Fruit fly (Drosophila melanogaster) whole organism, adult: ENCODE data around the gene EMC5.
A peak's percentile ranks its signal among the peaks of the same experiment; 100 is the strongest.

Experiments used
- CG11617 ChIP-seq: fragments of 200-800 bp; sonication (Bioruptor generic); optimal IDR thresholded peaks from 2 replicates; lab custom pipeline; 2017; ENCODE audit warnings: mild to moderate bottlenecking, missing biosample characterization, missing genetic modification reagents, missing genetic modification characterization
- CG12768 ChIP-seq: fragments of 200-800 bp; sonication (Bioruptor generic); optimal IDR thresholded peaks from 2 replicates; lab custom pipeline; 2017; ENCODE audit warnings: missing biosample characterization, missing genetic modification characterization, mild to moderate bottlenecking, moderate library complexity, missing genetic modification reagents
- CG14711 ChIP-seq: fragments of 200-800 bp; sonication (Bioruptor generic); optimal IDR thresholded peaks from 2 replicates; lab custom pipeline; 2018; ENCODE audit warnings: missing biosample characterization, mild to moderate bottlenecking, missing genetic modification characterization, moderate library complexity
- CG1620 ChIP-seq: fragments of 200-800 bp; sonication (Bioruptor generic); optimal IDR thresholded peaks from 2 replicates; lab custom pipeline; 2016; ENCODE audit warnings: missing biosample characterization, missing genetic modification characterization
- CG33017 ChIP-seq: fragments of 200-800 bp; sonication (Bioruptor generic); optimal IDR thresholded peaks from 2 replicates; lab custom pipeline; 2018; ENCODE audit warnings: missing biosample characterization, mild to moderate bottlenecking, missing genetic modification characterization, moderate library complexity
- CG5204 ChIP-seq: fragments of 200-800 bp; sonication (Bioruptor generic); optimal IDR thresholded peaks from 2 replicates; lab custom pipeline; 2016; ENCODE audit warnings: missing biosample characterization, missing genetic modification characterization
- CG7045 ChIP-seq: fragments of 200-800 bp; sonication (Bioruptor generic); optimal IDR thresholded peaks from 2 replicates; lab custom pipeline; 2017; ENCODE audit warnings: missing biosample characterization, mild to moderate bottlenecking, missing genetic modification characterization
- CG7101 ChIP-seq: fragments of 200-800 bp; sonication (Bioruptor generic); optimal IDR thresholded peaks from 2 replicates; lab custom pipeline; 2018; ENCODE audit warnings: missing biosample characterization, mild to moderate bottlenecking, missing genetic modification characterization, moderate library complexity
- Clk ChIP-seq: fragments of 200-800 bp; sonication (Bioruptor generic); optimal IDR thresholded peaks from 2 replicates; lab custom pipeline; 2017; ENCODE audit warnings: missing biosample characterization, missing genetic modification characterization
- Crg-1 ChIP-seq: fragments of 200-800 bp; sonication (Bioruptor generic); optimal IDR thresholded peaks from 2 replicates; lab custom pipeline; 2016; ENCODE audit warnings: missing biosample characterization, missing genetic modification characterization
- Hr96 ChIP-seq: fragments of 200-800 bp; sonication (Bioruptor generic); optimal IDR thresholded peaks from 2 replicates; lab custom pipeline; 2016; ENCODE audit warnings: missing biosample characterization, missing genetic modification characterization
- Mnt ChIP-seq: fragments of 200-800 bp; sonication (Bioruptor generic); optimal IDR thresholded peaks from 2 replicates; lab custom pipeline; 2016; ENCODE audit warnings: missing biosample characterization, mild to moderate bottlenecking, missing genetic modification characterization
- bab1 ChIP-seq: fragments of 200-800 bp; sonication (Bioruptor generic); optimal IDR thresholded peaks from 3 replicates; lab custom pipeline; 2019; ENCODE audit warnings: missing biosample characterization, mild to moderate bottlenecking, missing genetic modification characterization, moderate library complexity
- cic ChIP-seq: fragments of 200-800 bp; sonication (Bioruptor generic); optimal IDR thresholded peaks from 2 replicates; lab custom pipeline; 2017; ENCODE audit warnings: missing biosample characterization, mild to moderate bottlenecking, missing genetic modification characterization, moderate library complexity
- cnc ChIP-seq, 2 experiments: fragments of >200 bp; optimal IDR thresholded peaks; 2 replicates each; lab custom pipeline; 2017
- kay ChIP-seq: fragments of 200-800 bp; sonication (Bioruptor generic); peaks from one replicate; lab custom pipeline; 2016; ENCODE audit warnings: missing biosample characterization, missing genetic modification characterization, borderline replicate concordance
- ovo ChIP-seq: fragments of 200-800 bp; sonication (Bioruptor generic); optimal IDR thresholded peaks from 2 replicates; lab custom pipeline; 2016; ENCODE audit warnings: missing biosample characterization, missing genetic modification characterization
- pad ChIP-seq: fragments of 200-800 bp; sonication (Bioruptor generic); optimal IDR thresholded peaks from 3 replicates; lab custom pipeline; 2017; ENCODE audit warnings: missing biosample characterization, missing genetic modification characterization, mild to moderate bottlenecking, moderate library complexity, missing genetic modification reagents
- tj ChIP-seq: fragments of 200-800 bp; sonication (Bioruptor generic); optimal IDR thresholded peaks from 3 replicates; lab custom pipeline; 2017; ENCODE audit warnings: missing biosample characterization, mild to moderate bottlenecking, missing genetic modification characterization, moderate library complexity
- toe ChIP-seq: fragments of 200-800 bp; sonication (Bioruptor generic); optimal IDR thresholded peaks from 2 replicates; lab custom pipeline; 2016; ENCODE audit warnings: missing biosample characterization, missing genetic modification characterization

EMC5 gene

DNA sequence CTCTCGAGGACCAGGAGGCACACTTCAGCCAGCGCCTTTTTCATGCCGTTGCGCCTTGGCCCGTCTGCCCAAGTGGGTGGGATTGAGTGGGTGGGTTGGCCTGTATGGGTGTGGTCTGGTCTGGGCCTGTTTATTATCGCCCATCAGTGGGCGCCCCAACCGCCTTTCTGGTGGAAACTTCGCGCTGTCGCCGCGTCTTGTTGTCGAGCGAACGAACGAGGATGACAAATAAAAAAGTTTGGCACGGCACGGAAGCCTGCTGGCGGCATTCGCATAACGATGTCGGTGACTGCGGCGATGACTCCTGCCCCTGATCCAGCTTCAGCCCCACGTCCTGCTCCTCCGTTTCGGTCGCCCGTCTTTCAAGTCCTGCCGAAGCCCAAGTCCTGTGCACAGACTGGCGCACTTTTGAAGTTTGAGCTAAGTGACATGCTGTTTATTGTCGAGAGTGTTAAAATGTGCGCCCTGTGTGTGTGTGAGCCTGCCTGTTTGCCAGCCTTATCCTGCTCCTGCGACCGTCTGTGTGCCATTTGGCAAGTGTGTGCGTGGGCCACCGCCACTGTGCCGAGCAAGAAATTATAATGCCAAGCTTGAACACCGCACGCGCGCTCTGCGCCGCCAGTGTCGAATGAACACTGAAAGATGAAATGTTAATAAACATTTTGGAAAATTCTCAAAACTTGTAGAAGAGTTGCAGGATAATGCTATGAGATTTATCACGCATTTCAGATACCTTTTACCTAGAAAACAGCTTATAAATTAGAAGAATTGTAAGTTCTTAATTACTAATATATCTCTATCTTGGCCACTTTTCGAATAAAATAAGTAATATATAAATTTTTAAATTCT is 26.7 kb downstream of the EMC5 start:
- peak; percentile 41 for TF ChIP-seq toe (GFP tag; lab: Kevin White, UChicago)
- TF ChIP-seq pad (GFP tag; lab: Kevin White, UChicago) = no peak
- no peak for TF ChIP-seq kay (GFP tag; lab: Kevin White, UChicago)
- TF ChIP-seq CG11617 (GFP tag; lab: Kevin White, UChicago) = peak; percentile 30
- TF ChIP-seq CG1620 (GFP tag; lab: Kevin White, UChicago) = no peak
- peak; percentile 36 for TF ChIP-seq Clk (GFP tag; lab: Kevin White, UChicago)
- peak; percentile 68 for TF ChIP-seq CG12768 (GFP tag; lab: Kevin White, UChicago)
- no peak for TF ChIP-seq Crg-1 (GFP tag; lab: Kevin White, UChicago)
- TF ChIP-seq CG5204 (GFP tag; lab: Kevin White, UChicago) = peak; percentile 67
- TF ChIP-seq ovo (GFP tag; lab: Kevin White, UChicago) = no peak
- no peak for TF ChIP-seq cnc (optimal IDR thresholded peaks at IDR 0.05; lab: Kevin White, UChicago)
- peak; percentile 64 for TF ChIP-seq CG7045 (GFP tag; lab: Kevin White, UChicago)
- TF ChIP-seq CG33017 (tag; lab: Kevin White, UChicago) = peak; percentile 56
- peak; percentile 28 for TF ChIP-seq CG7101 (tag; lab: Kevin White, UChicago)

DNA sequence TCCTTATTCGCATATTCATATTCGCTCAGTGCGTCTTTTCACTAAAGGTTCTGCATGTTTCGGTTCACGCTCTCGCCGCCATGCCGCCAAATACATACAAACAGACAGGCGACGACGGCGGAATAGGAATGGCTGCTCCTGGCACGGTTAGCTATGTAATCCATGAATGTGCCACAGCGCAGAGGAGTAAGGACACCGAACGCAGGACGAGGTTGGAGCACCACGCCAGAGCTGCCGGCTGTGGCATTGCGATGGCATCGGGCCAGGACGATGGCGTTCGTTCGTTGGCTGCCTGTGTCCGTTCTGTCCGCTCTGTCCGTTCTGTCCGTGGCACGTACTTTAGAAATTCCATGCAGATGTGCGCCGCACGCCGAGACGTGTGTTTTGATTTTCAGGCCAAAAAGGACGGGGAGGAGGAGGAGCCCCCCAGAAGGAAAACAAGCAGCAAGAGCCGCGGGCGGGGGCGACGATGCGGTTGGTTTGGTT is 27.4 kb downstream of the EMC5 start:
- TF ChIP-seq CG1620 (GFP tag; lab: Kevin White, UChicago) (no peak), CG7045 (GFP tag; lab: Kevin White, UChicago) (no peak), CG7101 (tag; lab: Kevin White, UChicago) (no peak), Clk (GFP tag; lab: Kevin White, UChicago) (no peak)

DNA sequence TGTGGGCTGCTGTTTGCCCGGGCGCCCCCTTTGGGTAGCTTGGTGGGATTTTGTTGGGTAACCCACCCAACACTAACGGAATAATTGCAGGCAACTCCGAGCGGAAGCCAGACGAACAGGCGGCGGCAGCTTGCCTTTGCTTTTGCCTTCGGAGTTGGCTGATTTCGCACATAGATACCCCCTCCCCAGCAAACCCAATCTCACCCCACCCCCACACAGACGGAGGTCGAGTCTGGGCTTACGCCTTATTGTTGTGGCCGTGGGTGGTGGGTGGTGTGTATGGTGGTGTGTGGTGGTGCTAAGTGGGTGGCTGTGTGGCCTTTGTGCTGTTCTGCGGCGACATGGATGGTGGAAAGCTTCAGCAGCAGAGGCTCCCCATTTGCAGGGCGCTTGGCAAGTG is 28.1 kb downstream of the EMC5 start:
- TF ChIP-seq cnc (optimal IDR thresholded peaks at IDR 0.05; lab: Kevin White, UChicago) (no peak), Clk (GFP tag; lab: Kevin White, UChicago) (no peak), kay (GFP tag; lab: Kevin White, UChicago) (no peak), CG1620 (GFP tag; lab: Kevin White, UChicago) (no peak), tj (no peak), CG14711 (tag; lab: Kevin White, UChicago) (no peak), Mnt (no peak), CG11617 (GFP tag; lab: Kevin White, UChicago) (no peak), CG7101 (tag; lab: Kevin White, UChicago) (no peak), Hr96 (GFP tag; lab: Kevin White, UChicago) (no peak), toe (GFP tag; lab: Kevin White, UChicago) (no peak), CG7045 (GFP tag; lab: Kevin White, UChicago) (no peak), ovo (GFP tag; lab: Kevin White, UChicago) (no peak), CG5204 (GFP tag; lab: Kevin White, UChicago) (no peak)

DNA sequence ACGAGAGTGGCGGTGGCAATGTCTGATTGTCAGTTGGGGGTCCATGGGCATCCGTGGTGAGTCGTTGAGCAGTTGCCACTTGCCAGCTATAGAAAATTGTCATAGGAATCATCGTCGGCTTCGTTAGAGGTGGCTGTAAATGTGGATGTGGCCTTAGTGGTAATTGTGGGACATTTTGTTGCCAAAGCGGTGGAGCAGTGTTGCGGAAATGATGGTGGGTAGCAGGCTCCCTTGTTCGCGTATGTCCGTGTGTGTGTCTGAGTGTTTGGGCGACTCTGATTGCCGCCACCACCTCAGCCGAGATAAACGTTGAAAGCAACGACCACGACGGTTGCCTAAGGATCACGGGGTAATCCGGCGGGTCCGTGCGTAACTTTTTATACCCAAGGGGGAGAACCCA is 29.6 kb downstream of the EMC5 start:
- TF ChIP-seq Hr96 (GFP tag; lab: Kevin White, UChicago) (no peak), CG5204 (GFP tag; lab: Kevin White, UChicago) (no peak), Clk (GFP tag; lab: Kevin White, UChicago) (no peak), CG11617 (GFP tag; lab: Kevin White, UChicago) (no peak), pad (GFP tag; lab: Kevin White, UChicago) (no peak), CG7045 (GFP tag; lab: Kevin White, UChicago) (no peak), CG14711 (tag; lab: Kevin White, UChicago) (no peak), CG7101 (tag; lab: Kevin White, UChicago) (no peak), cic (no peak), Crg-1 (GFP tag; lab: Kevin White, UChicago) (no peak), bab1 (GFP tag; lab: Kevin White, UChicago) (no peak), CG1620 (GFP tag; lab: Kevin White, UChicago) (no peak), Mnt (no peak), cnc (optimal IDR thresholded peaks at IDR 0.05; lab: Kevin White, UChicago) (no peak), CG12768 (GFP tag; lab: Kevin White, UChicago) (no peak), tj (no peak), toe (GFP tag; lab: Kevin White, UChicago) (no peak), CG33017 (tag; lab: Kevin White, UChicago) (no peak), ovo (GFP tag; lab: Kevin White, UChicago) (no peak), kay (GFP tag; lab: Kevin White, UChicago) (no peak)

DNA sequence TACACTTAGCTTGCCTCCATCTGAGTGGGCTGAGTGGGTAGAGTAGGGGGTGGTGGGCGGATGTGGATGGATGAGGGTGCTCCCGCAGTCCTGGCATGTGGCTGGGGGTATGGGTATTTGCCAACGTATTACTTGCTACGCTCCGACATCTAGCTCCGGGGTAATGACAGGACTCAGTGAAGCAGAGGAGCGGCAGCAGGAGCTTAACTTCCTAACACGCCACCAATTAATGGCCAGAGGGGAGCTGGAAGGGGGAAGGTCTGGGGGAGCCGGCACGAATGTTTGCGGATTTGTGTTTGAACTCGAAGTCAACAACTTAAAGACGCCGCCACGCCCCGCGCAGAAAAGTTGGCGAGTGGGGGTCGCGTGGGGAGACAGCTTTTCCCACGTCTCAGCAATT is 30.8 kb downstream of the EMC5 start:
- no peak for TF ChIP-seq CG7101 (tag; lab: Kevin White, UChicago)
- TF ChIP-seq Mnt = no peak
- no peak for TF ChIP-seq ovo (GFP tag; lab: Kevin White, UChicago)
- TF ChIP-seq CG5204 (GFP tag; lab: Kevin White, UChicago) = no peak
- no peak for TF ChIP-seq CG7045 (GFP tag; lab: Kevin White, UChicago)
- no peak for TF ChIP-seq CG14711 (tag; lab: Kevin White, UChicago)
- TF ChIP-seq tj = no peak
- TF ChIP-seq Crg-1 (GFP tag; lab: Kevin White, UChicago) = no peak
- no peak for TF ChIP-seq CG12768 (GFP tag; lab: Kevin White, UChicago)
- TF ChIP-seq CG1620 (GFP tag; lab: Kevin White, UChicago) = no peak
- no peak for TF ChIP-seq cic
- no peak for TF ChIP-seq bab1 (GFP tag; lab: Kevin White, UChicago)
- no peak for TF ChIP-seq CG33017 (tag; lab: Kevin White, UChicago)
- no peak for TF ChIP-seq toe (GFP tag; lab: Kevin White, UChicago)
- TF ChIP-seq Hr96 (GFP tag; lab: Kevin White, UChicago) = no peak
- no peak for TF ChIP-seq CG11617 (GFP tag; lab: Kevin White, UChicago)
- no peak for TF ChIP-seq kay (GFP tag; lab: Kevin White, UChicago)
- no peak for TF ChIP-seq cnc (optimal IDR thresholded peaks at IDR 0.05; lab: Kevin White, UChicago)
